Worm (Caenorhabditis elegans) whole organism, midembryonic: ENCODE results near the gene F10E9.10.

ENCODE experiments used
- T22C8.4 ChIP-seq: fragments of 200-800 bp; sonication (Bioruptor generic); IDR thresholded peaks from 2 replicates; pipeline ENCODE4 v1.3.6; 2022; ENCODE audit warnings: missing genetic modification characterization, missing compliant biosample characterization
- cog-1 ChIP-seq: sonication (generic microtip); optimal IDR thresholded peaks from 2 replicates; lab custom pipeline; 2016; ENCODE audit warnings: missing genetic modification characterization, missing compliant biosample characterization
- flt-1 ChIP-seq: fragments of 200-800 bp; sonication (Bioruptor generic); IDR thresholded peaks from 2 replicates; pipeline ENCODE4 v1.3.6; 2022; ENCODE audit warnings: missing genetic modification characterization, missing compliant biosample characterization
- klf-2 ChIP-seq: fragments of 200-800 bp; sonication (Bioruptor generic); conservative IDR thresholded peaks from 2 replicates; pipeline ENCODE4 v1.3.6; 2022; ENCODE audit warnings: missing genetic modification reagents, missing genetic modification characterization, missing compliant biosample characterization
- ref-1 ChIP-seq: fragments of 200-800 bp; sonication (Bioruptor generic); conservative IDR thresholded peaks from 2 replicates; pipeline ENCODE4 v1.3.6; 2022; ENCODE audit warnings: missing genetic modification reagents, missing genetic modification characterization, missing compliant biosample characterization
- ztf-23 ChIP-seq: fragments of 200-800 bp; sonication (Bioruptor generic); IDR thresholded peaks from 2 replicates; pipeline ENCODE4 v1.3.6; 2022; ENCODE audit warnings: missing genetic modification reagents, missing genetic modification characterization, missing compliant biosample characterization

ce11 chrIII:8287519-8287918 is 32.6 kb downstream of the F10E9.10 start:
- TF ChIP-seq T22C8.4 (no peak), cog-1 (tag; lab: Kevin White, UChicago) (no peak), flt-1 (GFP tag; lab: Robert Waterston, UW) (peak; percentile 52; the same call in 1 of the 2 replicates), ztf-23 (GFP tag; lab: Robert Waterston, UW) (0 out of 2 replicates have a peak, but pooled peaks have one; percentile 16), ref-1 (GFP tag; lab: Robert Waterston, UW) (no peak), klf-2 (GFP tag; lab: Robert Waterston, UW) (no peak)
